Fruit fly (Drosophila melanogaster) whole organism, embryonic: ENCODE results near the gene CycG.

Source experiments
- Ada2b ChIP-seq: fragments of 200-800 bp; sonication (Bioruptor generic); IDR thresholded peaks from 2 replicates; pipeline ENCODE4 v1.3.6; 2022; ENCODE audit warnings: missing biosample characterization, missing genetic modification characterization
- B-H1 ChIP-seq: fragments of 200-800 bp; sonication (Bioruptor generic); IDR thresholded peaks from 3 replicates; pipeline ENCODE4 v1.3.6; 2022; ENCODE audit warnings: missing biosample characterization, missing genetic modification characterization
- Bgb ChIP-seq: fragments of 200-800 bp; sonication (Bioruptor generic); IDR thresholded peaks from 2 replicates; pipeline ENCODE4 v1.3.6; 2022; ENCODE audit warnings: missing biosample characterization, missing genetic modification characterization; ENCODE audit not compliant: partially characterized antibody
- CG1024 ChIP-seq: fragments of 200-800 bp; sonication (Bioruptor generic); IDR thresholded peaks from 2 replicates; pipeline ENCODE4 v1.3.6; 2022; ENCODE audit warnings: missing biosample characterization, missing genetic modification characterization
- CG10565 ChIP-seq: fragments of 200-800 bp; sonication (Bioruptor generic); optimal IDR thresholded peaks from 3 replicates; lab custom pipeline; 2016; ENCODE audit warnings: missing biosample characterization, mild to moderate bottlenecking, missing genetic modification characterization
- CG11247 ChIP-seq: fragments of 200-800 bp; sonication (Bioruptor generic); IDR thresholded peaks from 2 replicates; pipeline ENCODE4 v1.3.6; 2022; ENCODE audit warnings: missing biosample characterization, missing genetic modification characterization
- CG13424 ChIP-seq: fragments of 200-800 bp; sonication (Bioruptor generic); optimal IDR thresholded peaks from 2 replicates; lab custom pipeline; 2019; ENCODE audit warnings: missing biosample characterization, mild to moderate bottlenecking, missing genetic modification characterization, moderate library complexity
- CG15073 ChIP-seq: fragments of 200-800 bp; sonication (Bioruptor generic); optimal IDR thresholded peaks from 2 replicates; lab custom pipeline; 2016; ENCODE audit warnings: missing biosample characterization, missing genetic modification characterization
- CG17385 ChIP-seq: fragments of 200-800 bp; sonication (Bioruptor generic); optimal IDR thresholded peaks from 3 replicates; lab custom pipeline; 2018; ENCODE audit warnings: missing biosample characterization, mild to moderate bottlenecking, missing genetic modification characterization
- CG18011 ChIP-seq: fragments of 200-800 bp; sonication (Bioruptor generic); optimal IDR thresholded peaks from 2 replicates; lab custom pipeline; 2017; ENCODE audit warnings: missing biosample characterization, missing genetic modification characterization, mild to moderate bottlenecking, moderate library complexity, missing genotype
- CG2678 ChIP-seq: fragments of 200-800 bp; sonication (Bioruptor generic); optimal IDR thresholded peaks from 3 replicates; lab custom pipeline; 2019; ENCODE audit warnings: missing biosample characterization, mild to moderate bottlenecking, missing genetic modification characterization, moderate library complexity
- CG3163 ChIP-seq: fragments of 200-800 bp; sonication (Bioruptor generic); optimal IDR thresholded peaks from 3 replicates; lab custom pipeline; 2016; ENCODE audit warnings: missing biosample characterization, missing genetic modification characterization
- CG34224 ChIP-seq: fragments of 200-800 bp; sonication (Bioruptor generic); IDR thresholded peaks from 3 replicates; pipeline ENCODE4 v1.3.6; 2022; ENCODE audit warnings: missing biosample characterization, missing genetic modification characterization; ENCODE audit not compliant: partially characterized antibody
- CG3995 ChIP-seq: fragments of 200-800 bp; sonication (Bioruptor generic); optimal IDR thresholded peaks from 3 replicates; lab custom pipeline; 2016; ENCODE audit warnings: missing biosample characterization, missing genetic modification characterization
- CG6254 ChIP-seq: fragments of 200-800 bp; sonication (Bioruptor generic); optimal IDR thresholded peaks from 3 replicates; lab custom pipeline; 2017; ENCODE audit warnings: mild to moderate bottlenecking, missing biosample characterization, missing genetic modification reagents, missing genetic modification characterization
- CG7556 ChIP-seq: fragments of 200-800 bp; sonication (Bioruptor generic); optimal IDR thresholded peaks from 2 replicates; lab custom pipeline; 2017; ENCODE audit warnings: missing biosample characterization, mild to moderate bottlenecking, missing genetic modification characterization
- CG8359 ChIP-seq: fragments of 200-800 bp; sonication (Bioruptor generic); optimal IDR thresholded peaks from 2 replicates; lab custom pipeline; 2017; ENCODE audit warnings: missing biosample characterization, mild to moderate bottlenecking, missing genetic modification characterization, borderline replicate concordance
- CG9437 ChIP-seq: fragments of 200-800 bp; sonication (Bioruptor generic); optimal IDR thresholded peaks from 2 replicates; lab custom pipeline; 2018; ENCODE audit warnings: missing biosample characterization, mild to moderate bottlenecking, missing genetic modification characterization
- D ChIP-seq, 2 experiments: fragments of 200-800 bp in 1 of 2; fragments of >200 bp in 1 of 2; sonication (Bioruptor generic) in 1 of 2; optimal IDR thresholded peaks; 2 replicates in 1 of 2; 3 replicates in 1 of 2; lab custom pipeline; 2017; ENCODE audit warnings: mild to moderate bottlenecking in 1 of 2, missing biosample characterization in 1 of 2, missing genetic modification characterization in 1 of 2, missing genetic modification reagents in 1 of 2
- Dad ChIP-seq: fragments of 200-800 bp; sonication (Bioruptor generic); optimal IDR thresholded peaks from 3 replicates; lab custom pipeline; 2016; ENCODE audit warnings: missing biosample characterization, missing genetic modification characterization
- Deaf1 ChIP-seq: fragments of 200-800 bp; optimal IDR thresholded peaks from 3 replicates; lab custom pipeline; 2019; ENCODE audit warnings: missing biosample characterization, mild to moderate bottlenecking, missing genetic modification characterization, moderate library complexity
- Dip3 ChIP-seq: fragments of 200-800 bp; sonication (Bioruptor generic); optimal IDR thresholded peaks from 3 replicates; lab custom pipeline; 2016; ENCODE audit warnings: missing biosample characterization, missing genetic modification characterization
- Ets97D ChIP-seq: fragments of 200-800 bp; sonication (Bioruptor generic); optimal IDR thresholded peaks from 3 replicates; lab custom pipeline; 2016; ENCODE audit warnings: missing biosample characterization, missing genetic modification characterization
- HLH3B ChIP-seq: fragments of 200-800 bp; sonication (Bioruptor generic); IDR thresholded peaks from 2 replicates; pipeline ENCODE4 v1.3.6; 2022; ENCODE audit warnings: missing biosample characterization, missing genetic modification characterization
- Kr ChIP-seq: fragments of 200-800 bp; sonication (Bioruptor generic); optimal IDR thresholded peaks from 2 replicates; lab custom pipeline; 2017; ENCODE audit warnings: missing biosample characterization, mild to moderate bottlenecking, missing genetic modification characterization
- Lhr ChIP-seq: fragments of 200-800 bp; sonication (Bioruptor generic); optimal IDR thresholded peaks from 3 replicates; lab custom pipeline; 2017; ENCODE audit warnings: mild to moderate bottlenecking, missing biosample characterization, missing genetic modification reagents, missing genetic modification characterization
- Mes4 ChIP-seq: fragments of 200-800 bp; sonication (Bioruptor generic); optimal IDR thresholded peaks from 2 replicates; lab custom pipeline; 2016; ENCODE audit warnings: missing biosample characterization, missing genetic modification characterization
- NC2β ChIP-seq: fragments of 200-800 bp; sonication (Bioruptor generic); optimal IDR thresholded peaks from 2 replicates; lab custom pipeline; 2016; ENCODE audit warnings: missing biosample characterization, missing genetic modification characterization
- Pdp1 ChIP-seq, 2 experiments: fragments of 200-800 bp; sonication (Bioruptor generic); optimal IDR thresholded peaks; 3 replicates each; lab custom pipeline; 2016; ENCODE audit warnings: missing biosample characterization in 2 of 2, missing genetic modification characterization in 2 of 2, mild to moderate bottlenecking in 1 of 2, moderate library complexity in 1 of 2
- Ravus ChIP-seq: fragments of 200-800 bp; sonication (Bioruptor generic); IDR thresholded peaks from 2 replicates; pipeline ENCODE4 v1.3.6; 2022; ENCODE audit warnings: missing biosample characterization, missing genetic modification characterization
- Sox100B ChIP-seq: fragments of 200-800 bp; sonication (Bioruptor generic); optimal IDR thresholded peaks from 3 replicates; lab custom pipeline; 2018; ENCODE audit warnings: missing biosample characterization, mild to moderate bottlenecking, missing genetic modification characterization
- Spps ChIP-seq: fragments of 200-800 bp; sonication (Bioruptor generic); optimal IDR thresholded peaks from 2 replicates; lab custom pipeline; 2018; ENCODE audit warnings: missing biosample characterization, mild to moderate bottlenecking, missing genetic modification characterization
- Sry-δ ChIP-seq: fragments of 200-800 bp; sonication (Bioruptor generic); optimal IDR thresholded peaks from 2 replicates; lab custom pipeline; 2016; ENCODE audit warnings: missing biosample characterization, missing genetic modification characterization
- Ssrp ChIP-seq: fragments of 200-800 bp; sonication (Bioruptor generic); optimal IDR thresholded peaks from 2 replicates; lab custom pipeline; 2018; ENCODE audit warnings: missing biosample characterization, mild to moderate bottlenecking, missing genetic modification characterization, moderate library complexity
- bcd ChIP-seq: fragments of 200-800 bp; sonication (Bioruptor generic); optimal IDR thresholded peaks from 2 replicates; lab custom pipeline; 2017; ENCODE audit warnings: missing biosample characterization, mild to moderate bottlenecking, missing genetic modification characterization
- cato ChIP-seq: fragments of 200-800 bp; sonication (Bioruptor generic); optimal IDR thresholded peaks from 2 replicates; lab custom pipeline; 2016; ENCODE audit warnings: missing biosample characterization, missing genetic modification characterization, borderline replicate concordance
- chm ChIP-seq: fragments of 200-800 bp; sonication (Bioruptor generic); IDR thresholded peaks from 2 replicates; pipeline ENCODE4 v1.3.6; 2022; ENCODE audit warnings: missing biosample characterization, missing genetic modification characterization
- dmrt11E ChIP-seq: fragments of 200-800 bp; sonication (Bioruptor generic); optimal IDR thresholded peaks from 3 replicates; lab custom pipeline; 2018; ENCODE audit warnings: missing biosample characterization, mild to moderate bottlenecking, missing genetic modification characterization, moderate library complexity
- emc ChIP-seq: fragments of 200-800 bp; sonication (Bioruptor generic); optimal IDR thresholded peaks from 2 replicates; lab custom pipeline; 2016; ENCODE audit warnings: missing biosample characterization, missing genetic modification characterization
- exex ChIP-seq: fragments of 200-800 bp; sonication (Bioruptor generic); optimal IDR thresholded peaks from 4 replicates; lab custom pipeline; 2018; ENCODE audit warnings: missing biosample characterization, mild to moderate bottlenecking, missing genetic modification characterization, moderate library complexity
- fd102C ChIP-seq: fragments of 200-800 bp; sonication (Bioruptor generic); optimal IDR thresholded peaks from 2 replicates; lab custom pipeline; 2018; ENCODE audit warnings: missing biosample characterization, mild to moderate bottlenecking, missing genetic modification characterization, moderate library complexity
- fd64A ChIP-seq: fragments of 200-800 bp; sonication (Bioruptor generic); optimal IDR thresholded peaks from 3 replicates; lab custom pipeline; 2018; ENCODE audit warnings: missing biosample characterization, mild to moderate bottlenecking, missing genetic modification characterization
- hth ChIP-seq: fragments of >200 bp; optimal IDR thresholded peaks from 2 replicates; lab custom pipeline; 2017; ENCODE audit warnings: inconsistent platforms
- pfk ChIP-seq: fragments of 200-800 bp; sonication (Bioruptor generic); optimal IDR thresholded peaks from 2 replicates; lab custom pipeline; 2018; ENCODE audit warnings: missing biosample characterization, mild to moderate bottlenecking, missing genetic modification characterization, moderate library complexity
- psq ChIP-seq: fragments of 200-800 bp; sonication (Bioruptor generic); optimal IDR thresholded peaks from 2 replicates; lab custom pipeline; 2017; ENCODE audit warnings: missing biosample characterization, missing genetic modification characterization
- rib ChIP-seq: fragments of 200-800 bp; sonication (Bioruptor generic); IDR thresholded peaks from 2 replicates; pipeline ENCODE4 v1.3.6; 2022; ENCODE audit warnings: missing biosample characterization, missing genetic modification characterization
- ro ChIP-seq: fragments of 200-800 bp; sonication (Bioruptor generic); IDR thresholded peaks from 2 replicates; pipeline ENCODE4 v1.3.6; 2022; ENCODE audit warnings: missing biosample characterization, missing genetic modification characterization
- slbo ChIP-seq: fragments of 200-800 bp; sonication (Bioruptor generic); IDR thresholded peaks from 2 replicates; pipeline ENCODE4 v1.3.6; 2022; ENCODE audit warnings: missing biosample characterization, missing genetic modification characterization
- ssp ChIP-seq: fragments of 200-800 bp; sonication (Bioruptor generic); IDR thresholded peaks from 2 replicates; pipeline ENCODE4 v1.3.6; 2022; ENCODE audit warnings: missing biosample characterization, missing genetic modification characterization
- wdn ChIP-seq: fragments of 200-800 bp; sonication (Bioruptor generic); IDR thresholded peaks from 2 replicates; pipeline ENCODE4 v1.3.6; 2022; ENCODE audit warnings: missing biosample characterization, missing genetic modification characterization

Gene CycG

DNA sequence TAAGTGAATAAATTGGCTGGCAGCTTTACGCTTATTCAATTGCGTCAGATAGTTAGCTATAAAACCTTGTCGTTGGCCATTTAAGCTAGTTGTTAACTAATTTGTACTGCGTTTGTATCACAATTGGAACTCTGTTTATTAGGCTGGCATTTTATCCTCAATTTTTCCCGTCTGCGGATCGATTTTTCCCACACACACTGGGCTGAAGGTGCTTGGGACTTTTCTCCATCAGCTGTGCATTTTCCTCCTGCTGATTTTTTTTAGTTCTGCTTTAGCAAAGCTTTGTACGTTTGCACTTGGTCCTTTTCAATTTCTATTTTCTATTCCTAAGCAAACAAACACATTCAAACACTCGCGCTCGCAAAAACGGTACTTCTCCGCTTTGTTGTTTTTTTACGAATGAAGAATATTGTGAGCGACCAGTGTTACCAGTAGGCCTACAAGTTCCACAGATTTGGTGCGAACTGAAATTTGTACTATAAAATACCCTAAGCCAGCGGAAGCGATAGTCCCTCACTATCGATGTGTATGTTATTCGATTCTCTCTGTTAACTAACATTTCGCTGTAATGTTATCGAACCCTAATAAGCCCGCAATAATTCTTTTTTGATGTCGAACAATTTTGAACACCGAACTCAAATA lies 2.9 kb downstream of the CycG start (continued):
- TF ChIP-seq emc (GFP tag; lab: Kevin White, UChicago): no peak
- no peak for TF ChIP-seq HLH3B (GFP tag; lab: Robert Waterston, UW)
- no peak for TF ChIP-seq CG15073 (GFP tag; lab: Kevin White, UChicago)
- TF ChIP-seq fd64A (GFP tag; lab: Kevin White, UChicago): no peak
- no peak for TF ChIP-seq rib
- peak; percentile 41 for TF ChIP-seq CG13424 (tag; lab: Kevin White, UChicago)
- TF ChIP-seq CG1024: no peak
- TF ChIP-seq CG34224 (GFP tag; lab: Robert Waterston, UW): no peak
- TF ChIP-seq dmrt11E (tag; lab: Kevin White, UChicago): no peak
- TF ChIP-seq bcd: no peak
- TF ChIP-seq D (optimal IDR thresholded peaks at IDR 0.05; lab: Kevin White, UChicago): peak; percentile 29
- no peak for TF ChIP-seq D (GFP tag; optimal IDR thresholded peaks at IDR 0.05; lab: Kevin White, UChicago)
- TF ChIP-seq Bgb: no peak
- TF ChIP-seq CG18011 (GFP tag; lab: Kevin White, UChicago): no peak
- no peak for TF ChIP-seq wdn (GFP tag; lab: Robert Waterston, UW)
- TF ChIP-seq pfk (GFP tag; lab: Kevin White, UChicago): peak; percentile 80
- peak; percentile 43 for TF ChIP-seq NC2β (GFP tag; lab: Kevin White, UChicago)
- no peak for TF ChIP-seq Sox100B (GFP tag; lab: Kevin White, UChicago)
- no peak for TF ChIP-seq chm (GFP tag; lab: Robert Waterston, UW)
- no peak for TF ChIP-seq cato (GFP tag; lab: Kevin White, UChicago)
- no peak for TF ChIP-seq psq
- TF ChIP-seq slbo: no peak
- no peak for TF ChIP-seq fd102C
- peak; percentile 16 for TF ChIP-seq CG2678 (tag; lab: Kevin White, UChicago)
- TF ChIP-seq CG10565 (GFP tag; lab: Kevin White, UChicago): no peak
- no peak for TF ChIP-seq CG3995 (GFP tag; lab: Kevin White, UChicago)
- TF ChIP-seq exex: peak; percentile 8
- no peak for TF ChIP-seq Kr (GFP tag; lab: Kevin White, UChicago)
- peak; percentile 33 for TF ChIP-seq Lhr (GFP tag; lab: Kevin White, UChicago)
- peak; percentile 39 for TF ChIP-seq CG17385 (GFP tag; lab: Kevin White, UChicago)
- no peak for TF ChIP-seq ro
- TF ChIP-seq CG9437 (GFP tag; lab: Kevin White, UChicago): no peak
- no peak for TF ChIP-seq Ravus (GFP tag; lab: Robert Waterston, UW)
- peak; percentile 29 for TF ChIP-seq Deaf1 (tag; lab: Kevin White, UChicago)
- TF ChIP-seq CG7556: no peak
- TF ChIP-seq ssp (GFP tag; lab: Robert Waterston, UW): no peak
- no peak for TF ChIP-seq CG3163 (GFP tag; lab: Kevin White, UChicago)
- TF ChIP-seq Sry-δ (GFP tag; lab: Kevin White, UChicago): peak; percentile 85
- no peak for TF ChIP-seq B-H1 (GFP tag; lab: Robert Waterston, UW)
- peak; percentile 69 for TF ChIP-seq Ets97D (GFP tag; lab: Kevin White, UChicago)
- peak; percentile 15 to 25 for TF ChIP-seq Pdp1 (GFP tag; optimal IDR thresholded peaks at IDR 0.05; lab: Kevin White, UChicago)
- no peak for TF ChIP-seq CG8359 (GFP tag; lab: Kevin White, UChicago)
- no peak for TF ChIP-seq Ada2b
- no peak for TF ChIP-seq hth (lab: Kevin White, UChicago)
- no peak for TF ChIP-seq CG6254 (GFP tag; lab: Kevin White, UChicago)
- TF ChIP-seq Spps (tag; lab: Kevin White, UChicago): no peak
- no peak for TF ChIP-seq CG11247 (GFP tag; lab: Robert Waterston, UW)
- no peak for TF ChIP-seq Dip3 (GFP tag; lab: Kevin White, UChicago)
- peak; percentile 17 for TF ChIP-seq Mes4 (GFP tag; lab: Kevin White, UChicago)
- no peak for TF ChIP-seq Dad (GFP tag; lab: Kevin White, UChicago)
- peak; percentile 13 for TF ChIP-seq Ssrp (tag; lab: Kevin White, UChicago)
